Worm (Caenorhabditis elegans): Measurements from ENCODE around the gene K06A9.1.

Gene K06A9.1

ce11 chrX:1502490-1502889, 44.8 kb upstream of the K06A9.1 start, which contains the start of gene F09E10.1:
TSS of gene F09E10.1 (plus strand) at chrX:1502790.
- TF ChIP-seq T23F11.4 (GFP tag; optimal IDR thresholded peaks at IDR 0.05): no peak
- TF ChIP-seq hlh-15 (tag; optimal IDR thresholded peaks at IDR 0.05): no peak
- TF ChIP-seq nhr-11 (tag; optimal IDR thresholded peaks at IDR 0.05): no peak

- TF ChIP-seq ztf-16 (tag; optimal IDR thresholded peaks at IDR 0.05) (no peak), sox-2 (GFP tag; IDR thresholded peaks at IDR 0.05) (no peak), unc-55 (GFP tag; optimal IDR thresholded peaks at IDR 0.05) (no peak), ref-2 (tag; optimal IDR thresholded peaks at IDR 0.05) (no peak), Y22D7AL.16 (tag; optimal IDR thresholded peaks at IDR 0.05) (no peak), pha-4 (tag; optimal IDR thresholded peaks at IDR 0.05) (no peak), nhr-11 (tag; optimal IDR thresholded peaks at IDR 0.05) (no peak), fkh-10 (GFP tag; optimal IDR thresholded peaks at IDR 0.05) (no peak), C08G9.2 (tag; optimal IDR thresholded peaks at IDR 0.05) (no peak), sdc-2 (tag; optimal IDR thresholded peaks at IDR 0.05) (no peak), che-1 (tag; optimal IDR thresholded peaks at IDR 0.05) (no peak), K02D7.2 (tag; optimal IDR thresholded peaks at IDR 0.05) (no peak)
Measured at ce11 chrX:1502914-1503313, 44.4 kb upstream of the K06A9.1 start.

- TF ChIP-seq ceh-9 (tag; optimal IDR thresholded peaks at IDR 0.05) (no peak), hlh-15 (tag; optimal IDR thresholded peaks at IDR 0.05) (no peak), fkh-6 (tag; optimal IDR thresholded peaks at IDR 0.05) (no peak), elt-4 (tag; optimal IDR thresholded peaks at IDR 0.05) (no peak), hlh-13 (GFP tag; optimal IDR thresholded peaks at IDR 0.05) (no peak), ceh-34 (tag; optimal IDR thresholded peaks at IDR 0.05) (no peak), K09A11.1 (tag; optimal IDR thresholded peaks at IDR 0.05; ENCODE audit: insufficient read depth) (no peak), tbx-2 (tag; optimal IDR thresholded peaks at IDR 0.05) (no peak), ztf-16 (tag; optimal IDR thresholded peaks at IDR 0.05) (no peak), npax-4 (tag; optimal IDR thresholded peaks at IDR 0.05) (no peak), pag-3 (tag; optimal IDR thresholded peaks at IDR 0.05; ENCODE audit: borderline replicate concordance) (no peak), tbx-7 (tag; optimal IDR thresholded peaks at IDR 0.05) (no peak), gmeb-2 (tag; optimal IDR thresholded peaks at IDR 0.05) (no peak), ceh-18 (tag; optimal IDR thresholded peaks at IDR 0.05) (no peak), C38D4.7 (GFP tag; optimal IDR thresholded peaks at IDR 0.05) (no peak), pat-9 (tag; optimal IDR thresholded peaks at IDR 0.05) (no peak), ceh-24 (tag; optimal IDR thresholded peaks at IDR 0.05) (no peak), nhr-232 (tag; optimal IDR thresholded peaks at IDR 0.05) (no peak), hlh-8 (tag; optimal IDR thresholded peaks at IDR 0.05) (no peak), unc-3 (GFP tag; conservative IDR thresholded peaks at IDR 0.05) (no peak), unc-3 (tag; optimal IDR thresholded peaks at IDR 0.05) (no peak)
Measured at ce11 chrX:1503698-1504501, 43.4 kb upstream of the K06A9.1 start.

ce11 chrX:1504529-1505080, 42.7 kb upstream of the K06A9.1 start:
- TF ChIP-seq ref-2 (tag; optimal IDR thresholded peaks at IDR 0.05): no peak
- TF ChIP-seq hlh-30 (tag; optimal IDR thresholded peaks at IDR 0.05; ENCODE audit: insufficient read depth): peak; percentile 92
- peak; percentile 75 for TF ChIP-seq pqm-1 (tag; optimal IDR thresholded peaks at IDR 0.05)
- no peak for TF ChIP-seq zip-5 (tag; optimal IDR thresholded peaks at IDR 0.05)
- TF ChIP-seq tbx-2 (tag; optimal IDR thresholded peaks at IDR 0.05): no peak
- TF ChIP-seq ceh-31 (tag; optimal IDR thresholded peaks at IDR 0.05): no peak
- TF ChIP-seq ceh-18 (tag; optimal IDR thresholded peaks at IDR 0.05): peak; percentile 9
- TF ChIP-seq elt-2 (tag; optimal IDR thresholded peaks at IDR 0.05): peak; percentile 10
- no peak for TF ChIP-seq ceh-22 (tag; optimal IDR thresholded peaks at IDR 0.05)
- TF ChIP-seq gmeb-2 (tag; optimal IDR thresholded peaks at IDR 0.05): no peak
- peak; percentile 15 for TF ChIP-seq sdc-2 (tag; optimal IDR thresholded peaks at IDR 0.05)
- no peak for TF ChIP-seq unc-86 (tag; optimal IDR thresholded peaks at IDR 0.05)
- TF ChIP-seq hlh-6 (tag; optimal IDR thresholded peaks at IDR 0.05): peak; percentile 2
